Worm (Caenorhabditis elegans) whole organism, L2 larva: ENCODE results near the gene T24C12.1.

Experiments used
- C34F6.9 ChIP-seq: fragments of 150-350 bp; optimal IDR thresholded peaks from 2 replicates; lab custom pipeline; 2014; ENCODE audit warnings: missing biosample characterization, missing genetic modification characterization
- F13H6.1 ChIP-seq: sonication (generic microtip); optimal IDR thresholded peaks from 2 replicates; lab custom pipeline; 2016; ENCODE audit warnings: missing genetic modification characterization, missing compliant biosample characterization
- R02D3.7 ChIP-seq: fragments of 150-350 bp; optimal IDR thresholded peaks from 2 replicates; lab custom pipeline; 2014; ENCODE audit warnings: missing biosample characterization, missing genetic modification characterization
- ZK546.5 ChIP-seq: sonication (generic microtip); optimal IDR thresholded peaks from 2 replicates; lab custom pipeline; 2017; ENCODE audit warnings: missing biosample characterization, missing genetic modification characterization
- aly-2 ChIP-seq: fragments of 150-350 bp; optimal IDR thresholded peaks from 2 replicates; lab custom pipeline; 2014; ENCODE audit warnings: missing biosample characterization, missing genetic modification characterization
- ama-1 ChIP-seq: fragments of 150-350 bp; optimal IDR thresholded peaks from 2 replicates; lab custom pipeline; 2018; ENCODE audit warnings: inconsistent platforms
- blmp-1 ChIP-seq: sonication (generic microtip); optimal IDR thresholded peaks from 2 replicates; lab custom pipeline; 2017; ENCODE audit warnings: missing genetic modification characterization, mild to moderate bottlenecking, missing compliant biosample characterization, antibody characterized with exemption, moderate library complexity; ENCODE audit not compliant: insufficient read depth
- ceh-16 ChIP-seq: fragments of 150-350 bp; optimal IDR thresholded peaks from 2 replicates; lab custom pipeline; 2014; ENCODE audit warnings: missing biosample characterization, missing genetic modification characterization
- ceh-82 ChIP-seq: fragments of 150-350 bp; optimal IDR thresholded peaks from 2 replicates; lab custom pipeline; 2014; ENCODE audit warnings: missing biosample characterization, missing genetic modification characterization
- crh-2 ChIP-seq: sonication (generic microtip); optimal IDR thresholded peaks from 2 replicates; lab custom pipeline; 2017; ENCODE audit warnings: missing biosample characterization, missing genetic modification characterization
- dmd-4 ChIP-seq: sonication (generic microtip); optimal IDR thresholded peaks from 2 replicates; lab custom pipeline; 2017; ENCODE audit warnings: missing biosample characterization, missing genetic modification characterization
- egl-27 ChIP-seq: sonication (generic microtip); optimal IDR thresholded peaks from 3 replicates; lab custom pipeline; 2017; ENCODE audit warnings: missing biosample characterization, missing genetic modification reagents, missing genetic modification characterization
- elt-1 ChIP-seq: fragments of 150-350 bp; optimal IDR thresholded peaks from 2 replicates; lab custom pipeline; 2014; ENCODE audit warnings: missing biosample characterization, missing genetic modification characterization
- elt-3 ChIP-seq: sonication (generic microtip); optimal IDR thresholded peaks from 2 replicates; lab custom pipeline; 2017; ENCODE audit warnings: missing biosample characterization, missing genetic modification characterization
- fos-1 ChIP-seq: fragments of 150-350 bp; optimal IDR thresholded peaks from 2 replicates; lab custom pipeline; 2014; ENCODE audit warnings: missing biosample characterization, missing genetic modification characterization
- gmeb-1 ChIP-seq: fragments of 150-350 bp; optimal IDR thresholded peaks from 2 replicates; lab custom pipeline; 2014; ENCODE audit warnings: missing biosample characterization, missing genetic modification characterization
- lin-11 ChIP-seq: fragments of 150-350 bp; sonication (generic microtip); optimal IDR thresholded peaks from 2 replicates; lab custom pipeline; 2014; ENCODE audit warnings: missing biosample characterization, missing genetic modification characterization, inconsistent platforms, mixed read lengths
- lin-13 ChIP-seq: fragments of 150-350 bp; optimal IDR thresholded peaks from 2 replicates; lab custom pipeline; 2014; ENCODE audit warnings: missing biosample characterization, missing genetic modification reagents, missing genetic modification characterization
- lin-39 ChIP-seq: fragments of 150-350 bp; optimal IDR thresholded peaks from 2 replicates; lab custom pipeline; 2014; ENCODE audit warnings: missing biosample characterization, missing genetic modification reagents, missing genetic modification characterization
- lsy-2 ChIP-seq, 2 experiments: fragments of 150-350 bp in 1 of 2; sonication (generic microtip) in 1 of 2; optimal IDR thresholded peaks; 2 replicates each; lab custom pipeline; 2014 to 2017; ENCODE audit warnings: missing biosample characterization in 2 of 2, missing genetic modification characterization in 2 of 2
- mab-5 ChIP-seq: fragments of 150-350 bp; optimal IDR thresholded peaks from 2 replicates; lab custom pipeline; 2014; ENCODE audit warnings: missing biosample characterization, missing genetic modification characterization
- mbf-1 ChIP-seq: sonication (generic microtip); optimal IDR thresholded peaks from 2 replicates; lab custom pipeline; 2017; ENCODE audit warnings: missing biosample characterization, missing genetic modification characterization
- mdl-1 ChIP-seq, 2 experiments: fragments of 150-350 bp in 1 of 2; sonication (generic microtip) in 1 of 2; optimal IDR thresholded peaks; 2 replicates each; lab custom pipeline; 2017; ENCODE audit warnings: missing biosample characterization in 2 of 2, missing genetic modification characterization in 2 of 2
- nhr-11 ChIP-seq: fragments of 150-350 bp; optimal IDR thresholded peaks from 2 replicates; lab custom pipeline; 2014; ENCODE audit warnings: missing biosample characterization, missing genetic modification characterization
- nhr-12 ChIP-seq: fragments of 150-350 bp; optimal IDR thresholded peaks from 2 replicates; lab custom pipeline; 2014; ENCODE audit warnings: missing biosample characterization, missing genetic modification characterization
- nhr-129 ChIP-seq: fragments of 150-350 bp; optimal IDR thresholded peaks from 2 replicates; lab custom pipeline; 2014; ENCODE audit warnings: missing biosample characterization, missing genetic modification characterization
- nhr-21 ChIP-seq: fragments of 150-350 bp; optimal IDR thresholded peaks from 2 replicates; lab custom pipeline; 2014; ENCODE audit warnings: missing biosample characterization, missing genetic modification characterization
- nhr-23 ChIP-seq: fragments of 150-350 bp; optimal IDR thresholded peaks from 2 replicates; lab custom pipeline; 2014; ENCODE audit warnings: missing biosample characterization, missing genetic modification reagents, missing genetic modification characterization
- nhr-237 ChIP-seq: fragments of 150-350 bp; optimal IDR thresholded peaks from 2 replicates; lab custom pipeline; 2014; ENCODE audit warnings: missing biosample characterization, missing genetic modification characterization
- nhr-25 ChIP-seq: fragments of 150-350 bp; sonication (generic microtip); optimal IDR thresholded peaks from 3 replicates; lab custom pipeline; 2014; ENCODE audit warnings: missing biosample characterization, missing genetic modification characterization
- nhr-77 ChIP-seq: fragments of 150-350 bp; optimal IDR thresholded peaks from 2 replicates; lab custom pipeline; 2014; ENCODE audit warnings: missing biosample characterization, missing genetic modification characterization
- peb-1 ChIP-seq: fragments of 150-350 bp; optimal IDR thresholded peaks from 2 replicates; lab custom pipeline; 2014; ENCODE audit warnings: missing biosample characterization, missing genetic modification characterization
- sem-4 ChIP-seq: fragments of 150-350 bp; optimal IDR thresholded peaks from 2 replicates; lab custom pipeline; 2014; ENCODE audit warnings: missing biosample characterization, missing genetic modification reagents, missing genetic modification characterization
- skn-1 ChIP-seq: sonication (generic microtip); optimal IDR thresholded peaks from 2 replicates; lab custom pipeline; 2017; ENCODE audit warnings: missing biosample characterization, missing genetic modification characterization
- sma-3 ChIP-seq: sonication (generic microtip); optimal IDR thresholded peaks from 2 replicates; lab custom pipeline; 2016; ENCODE audit warnings: missing genetic modification reagents, missing genetic modification characterization, missing compliant biosample characterization
- sma-9 ChIP-seq, 2 experiments: fragments of 150-350 bp in 1 of 2; sonication (generic microtip) in 1 of 2; optimal IDR thresholded peaks; 2 replicates each; lab custom pipeline; 2014 to 2016; ENCODE audit warnings: missing genetic modification characterization in 2 of 2, mild to moderate bottlenecking in 1 of 2, missing biosample characterization in 1 of 2, missing compliant biosample characterization in 1 of 2, missing genetic modification reagents in 1 of 2, moderate library complexity in 1 of 2
- snpc-4 ChIP-seq: fragments of 150-350 bp; optimal IDR thresholded peaks from 2 replicates; lab custom pipeline; 2014; ENCODE audit warnings: missing biosample characterization, missing genetic modification characterization
- unc-62 ChIP-seq: fragments of 150-350 bp; optimal IDR thresholded peaks from 2 replicates; lab custom pipeline; 2014; ENCODE audit warnings: missing biosample characterization, missing genetic modification reagents, missing genetic modification characterization
- zag-1 ChIP-seq: fragments of 150-350 bp; optimal IDR thresholded peaks from 2 replicates; lab custom pipeline; 2014; ENCODE audit warnings: missing biosample characterization, missing genetic modification characterization
- ztf-1 ChIP-seq: fragments of 200-800 bp; sonication (Bioruptor generic); conservative IDR thresholded peaks from 2 replicates; pipeline ENCODE4 v1.3.6; 2022; ENCODE audit warnings: missing genetic modification characterization, missing compliant biosample characterization
- ztf-11 ChIP-seq: sonication (generic microtip); optimal IDR thresholded peaks from 2 replicates; lab custom pipeline; 2017; ENCODE audit warnings: missing biosample characterization, missing genetic modification characterization
- ztf-4 ChIP-seq: fragments of 150-350 bp; optimal IDR thresholded peaks from 2 replicates; lab custom pipeline; 2014; ENCODE audit warnings: missing biosample characterization, missing genetic modification characterization

The T24C12.1 gene

ce11 chrX:2226875-2227355, 27.7 kb downstream of the T24C12.1 start (continued):
- TF ChIP-seq mdl-1 (tag; optimal IDR thresholded peaks at IDR 0.05; lab: Kevin White, UChicago) (peak in 1 of 2 experiments; percentile 26), crh-2 (tag; lab: Kevin White, UChicago) (peak; percentile 71), nhr-11 (no peak), lin-11 (tag; lab: Kevin White, UChicago) (peak; percentile 69), nhr-21 (tag; lab: Kevin White, UChicago) (peak; percentile 76), C34F6.9 (tag; lab: Kevin White, UChicago) (peak; percentile 55)
- TF ChIP-seq, all 48 proteins: peak for 20

DNA sequence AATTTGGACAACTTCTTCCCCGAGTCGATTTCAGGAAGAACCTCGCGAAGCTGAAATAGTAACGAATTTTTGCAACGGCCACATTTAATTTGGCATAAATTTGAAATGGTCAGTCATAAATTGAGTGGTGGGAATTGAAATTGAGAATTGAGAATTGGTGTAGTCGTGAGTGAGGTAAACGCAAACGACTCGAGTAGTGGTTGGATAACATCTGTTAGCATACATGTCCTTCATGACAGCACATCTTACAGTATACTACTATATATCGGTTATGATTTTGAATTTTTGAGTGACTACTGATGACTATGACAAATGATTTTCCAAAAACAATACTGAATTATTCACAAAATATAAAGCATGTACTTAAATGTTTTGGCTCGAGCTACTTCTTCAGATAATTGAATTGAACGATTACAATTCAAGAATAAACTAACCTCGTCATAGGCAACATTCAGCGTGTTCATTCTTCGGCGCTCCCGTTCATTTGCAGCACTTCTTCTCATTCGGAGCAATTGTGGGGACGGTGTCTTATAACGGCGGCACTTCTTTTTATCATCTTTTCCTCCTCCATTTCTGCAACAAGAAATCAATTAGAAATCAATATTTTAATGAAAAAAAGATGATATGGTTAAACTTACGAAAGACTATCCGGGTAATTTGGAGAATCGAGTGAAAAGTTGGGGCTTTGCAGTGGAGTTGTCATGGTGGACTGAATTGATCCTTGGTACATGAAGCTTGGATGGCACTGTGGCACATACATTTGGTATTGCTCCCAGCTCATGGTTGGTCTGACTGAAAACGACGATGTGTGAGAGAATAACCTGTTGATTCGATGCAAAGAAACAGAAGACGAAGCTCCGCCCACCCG, 30.3 kb downstream of the T24C12.1 start, which contains the start of gene lin-32:
Gene lin-32, minus strand, starts transcription at position 818 of the 868 bp plus-strand sequence.
- no peak for TF ChIP-seq nhr-21 (tag; lab: Kevin White, UChicago)
- no peak for TF ChIP-seq aly-2
- no peak for TF ChIP-seq snpc-4 (tag; lab: Kevin White, UChicago)
- no peak for TF ChIP-seq nhr-77 (tag; lab: Kevin White, UChicago)
- no peak for TF ChIP-seq blmp-1 (tag; lab: Kevin White, UChicago)
- TF ChIP-seq dmd-4: no peak
- no peak for TF ChIP-seq unc-62 (GFP tag; lab: Kevin White, UChicago)
- TF ChIP-seq ceh-16 (tag; lab: Kevin White, UChicago): no peak
- no peak for TF ChIP-seq elt-1
- TF ChIP-seq crh-2 (tag; lab: Kevin White, UChicago): no peak
- TF ChIP-seq ceh-82 (tag; lab: Kevin White, UChicago): no peak
- TF ChIP-seq mbf-1: no peak
- TF ChIP-seq nhr-237: no peak
- no peak for TF ChIP-seq fos-1 (tag; lab: Kevin White, UChicago)

- TF ChIP-seq crh-2 (tag; lab: Kevin White, UChicago) (no peak), ama-1 (lab: Kevin White, UChicago) (no peak), R02D3.7 (tag; lab: Kevin White, UChicago) (no peak), lin-39 (tag; lab: Kevin White, UChicago) (no peak), egl-27 (tag; lab: Kevin White, UChicago) (no peak), elt-3 (tag; lab: Kevin White, UChicago) (no peak), zag-1 (tag; lab: Kevin White, UChicago) (no peak), C34F6.9 (tag; lab: Kevin White, UChicago) (no peak), sma-9 (GFP tag; optimal IDR thresholded peaks at IDR 0.05; lab: Kevin White, UChicago) (no peak), sma-9 (tag; optimal IDR thresholded peaks at IDR 0.05; lab: Kevin White, UChicago) (no peak), lsy-2 (tag; optimal IDR thresholded peaks at IDR 0.05; lab: Kevin White, UChicago) (no peak), mab-5 (tag; lab: Kevin White, UChicago) (no peak), aly-2 (no peak), ztf-11 (no peak), nhr-23 (tag; lab: Kevin White, UChicago) (no peak), fos-1 (tag; lab: Kevin White, UChicago) (no peak), sem-4 (tag; lab: Kevin White, UChicago) (no peak), lin-11 (tag; lab: Kevin White, UChicago) (no peak), nhr-11 (no peak)
Measured at ce11 chrX:2231346-2231745, 32.1 kb downstream of the T24C12.1 start.

DNA sequence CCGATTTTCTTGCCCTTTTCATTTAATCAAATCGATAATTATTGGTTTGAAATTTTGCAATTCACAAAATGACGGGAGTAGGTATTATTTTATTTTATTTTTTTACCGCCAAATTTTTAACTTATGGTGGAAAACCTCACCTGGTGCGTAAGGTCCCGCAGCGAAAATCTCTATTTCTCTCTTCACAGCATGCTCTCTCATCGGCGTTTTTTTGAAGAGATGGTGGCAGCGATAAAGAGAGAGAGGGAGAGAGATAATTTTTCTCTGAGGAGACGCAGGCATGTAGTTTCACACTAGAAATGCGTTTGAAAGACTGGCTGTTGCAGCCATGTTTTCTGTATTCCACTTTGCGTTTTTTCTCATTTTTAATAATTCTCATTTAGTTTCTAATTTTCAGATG, 34.7 kb downstream of the T24C12.1 start, which contains the start of gene T14F9.2:
Gene T14F9.2, plus strand, starts transcription at position 396 of the 400 bp plus-strand sequence.
- peak; percentile 72 for TF ChIP-seq C34F6.9 (tag; lab: Kevin White, UChicago)
- TF ChIP-seq nhr-25 (tag; lab: Kevin White, UChicago): peak; percentile 41
- TF ChIP-seq mbf-1: no peak
- TF ChIP-seq ztf-1 (GFP tag; lab: Robert Waterston, UW): no peak
- TF ChIP-seq nhr-77 (tag; lab: Kevin White, UChicago): no peak
- TF ChIP-seq nhr-23 (tag; lab: Kevin White, UChicago): no peak
- TF ChIP-seq ama-1 (lab: Kevin White, UChicago): no peak
- TF ChIP-seq nhr-237: no peak
- no peak for TF ChIP-seq nhr-12 (tag; lab: Kevin White, UChicago)
- TF ChIP-seq aly-2: no peak
- TF ChIP-seq snpc-4 (tag; lab: Kevin White, UChicago): no peak
- TF ChIP-seq gmeb-1 (tag; lab: Kevin White, UChicago): no peak
- TF ChIP-seq ztf-4 (tag; lab: Kevin White, UChicago): no peak
- no peak for TF ChIP-seq ZK546.5 (tag; lab: Kevin White, UChicago)
- peak; percentile 24 for TF ChIP-seq sma-9 (GFP tag; optimal IDR thresholded peaks at IDR 0.05; lab: Kevin White, UChicago)
- no peak for TF ChIP-seq sma-9 (tag; optimal IDR thresholded peaks at IDR 0.05; lab: Kevin White, UChicago)
- TF ChIP-seq nhr-129 (tag; lab: Kevin White, UChicago): peak; percentile 52
- TF ChIP-seq crh-2 (tag; lab: Kevin White, UChicago): peak; percentile 60
- TF ChIP-seq skn-1 (tag; lab: Kevin White, UChicago): no peak
- no peak for TF ChIP-seq sem-4 (tag; lab: Kevin White, UChicago)
- TF ChIP-seq elt-1: no peak
- no peak for TF ChIP-seq ztf-11
- TF ChIP-seq peb-1 (tag; lab: Kevin White, UChicago): no peak
- TF ChIP-seq sma-3 (GFP tag; lab: Kevin White, UChicago): no peak
- peak; percentile 37 for TF ChIP-seq F13H6.1
- TF ChIP-seq elt-3 (tag; lab: Kevin White, UChicago): no peak
- TF ChIP-seq lin-13 (GFP tag; lab: Kevin White, UChicago): peak; percentile 51
- TF ChIP-seq lin-39 (tag; lab: Kevin White, UChicago): no peak
- TF ChIP-seq mdl-1 (tag; optimal IDR thresholded peaks at IDR 0.05; lab: Kevin White, UChicago): no peak
- no peak for TF ChIP-seq blmp-1 (tag; lab: Kevin White, UChicago)
- no peak for TF ChIP-seq mab-5 (tag; lab: Kevin White, UChicago)
